Worm (Caenorhabditis elegans): ENCODE data around the gene sdz-31.

ce11 chrV:9916665-9917064 is 36.7 kb downstream of the sdz-31 start, which contains the start of gene C50H2.4:
- no peak for TF ChIP-seq sup-37 (GFP tag; optimal IDR thresholded peaks at IDR 0.05)
- TF ChIP-seq dpl-1 (GFP tag; optimal IDR thresholded peaks at IDR 0.05) = no peak
- no peak for TF ChIP-seq swsn-7 (tag; optimal IDR thresholded peaks at IDR 0.05)
- no peak for TF ChIP-seq nhr-11 (tag; optimal IDR thresholded peaks at IDR 0.05)
- TF ChIP-seq mdl-1 (tag; optimal IDR thresholded peaks at IDR 0.05) = no peak
- TF ChIP-seq lin-15B (tag; optimal IDR thresholded peaks at IDR 0.05) = no peak
